Worm (Caenorhabditis elegans) whole organism, early embryonic: ENCODE data around the gene rfp-1.

Experiments
- B0310.2 ChIP-seq: sonication (generic microtip); optimal IDR thresholded peaks from 2 replicates; lab custom pipeline; 2016; ENCODE audit warnings: mild to moderate bottlenecking, missing genetic modification characterization, missing compliant biosample characterization
- aly-1 ChIP-seq: sonication (generic microtip); optimal IDR thresholded peaks from 2 replicates; lab custom pipeline; 2016; ENCODE audit warnings: missing genetic modification characterization, missing compliant biosample characterization
- ama-1 ChIP-seq: fragments of 150-350 bp; optimal IDR thresholded peaks from 2 replicates; lab custom pipeline; 2014
- ets-7 ChIP-seq: sonication (generic microtip); optimal IDR thresholded peaks from 2 replicates; lab custom pipeline; 2016; ENCODE audit warnings: missing genotype, missing genetic modification characterization, missing compliant biosample characterization
- hmg-4 ChIP-seq: fragments of 200-800 bp; sonication (Bioruptor generic); optimal IDR thresholded peaks from 2 replicates; lab custom pipeline; 2018; ENCODE audit warnings: mild to moderate bottlenecking, missing genetic modification characterization, missing compliant biosample characterization
- hnd-1 ChIP-seq: sonication (generic microtip); optimal IDR thresholded peaks from 2 replicates; lab custom pipeline; 2016; ENCODE audit warnings: missing genetic modification characterization, missing compliant biosample characterization
- pes-1 ChIP-seq: fragments of 200-800 bp; sonication (Bioruptor generic); IDR thresholded peaks from 2 replicates; pipeline ENCODE4 v1.3.6; 2022; ENCODE audit warnings: missing genetic modification reagents, missing genetic modification characterization, missing compliant biosample characterization
- scrt-1 ChIP-seq: fragments of 200-800 bp; sonication (Bioruptor generic); IDR thresholded peaks from 2 replicates; pipeline ENCODE4 v1.3.6; 2022; ENCODE audit warnings: missing genetic modification characterization, missing compliant biosample characterization
- tbx-11 ChIP-seq: fragments of 200-800 bp; sonication (Bioruptor generic); IDR thresholded peaks from 2 replicates; pipeline ENCODE4 v1.3.6; 2022; ENCODE audit warnings: missing genetic modification characterization, missing compliant biosample characterization
- tbx-37 ChIP-seq: fragments of 200-800 bp; sonication (Bioruptor generic); conservative IDR thresholded peaks from 2 replicates; pipeline ENCODE4 v1.3.6; 2022; ENCODE audit warnings: missing genetic modification reagents, missing genetic modification characterization, missing compliant biosample characterization

DNA sequence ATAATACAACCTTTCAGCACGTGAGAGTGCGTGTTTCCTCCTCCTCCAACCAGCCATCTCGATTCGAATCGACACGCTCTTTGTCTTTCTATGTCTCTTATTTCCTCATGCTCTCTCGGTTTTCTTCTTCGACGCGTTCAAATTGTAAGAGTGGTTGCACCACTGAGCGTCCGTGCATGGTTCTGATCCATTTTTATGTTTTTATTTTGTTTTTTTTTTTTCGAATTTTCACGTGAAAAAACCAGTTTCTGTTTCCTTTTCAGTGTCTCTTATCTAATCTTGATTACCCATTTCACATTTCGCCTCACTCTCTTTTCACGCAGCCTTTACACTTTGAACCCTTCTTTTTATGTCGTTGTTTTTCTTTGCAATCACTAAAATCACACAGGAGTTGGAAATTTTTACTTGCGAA is 12.4 kb downstream of the rfp-1 start:
- TF ChIP-seq ama-1 (lab: Kevin White, UChicago) (no peak), B0310.2 (tag; lab: Kevin White, UChicago) (no peak), tbx-11 (GFP tag; lab: Robert Waterston, UW) (no peak), pes-1 (no peak), tbx-37 (GFP tag; lab: Robert Waterston, UW) (no peak), hmg-4 (GFP tag; lab: Kevin White, UChicago) (no peak), ets-7 (tag; lab: Kevin White, UChicago) (no peak), scrt-1 (no peak), aly-1 (tag; lab: Kevin White, UChicago) (no peak), hnd-1 (tag; lab: Kevin White, UChicago) (no peak)
